Worm (Caenorhabditis elegans) whole organism, early embryonic: ENCODE data around the gene K11G12.6.

Source experiments
- B0310.2 ChIP-seq: sonication (generic microtip); optimal IDR thresholded peaks from 2 replicates; lab custom pipeline; 2016; ENCODE audit warnings: mild to moderate bottlenecking, missing genetic modification characterization, missing compliant biosample characterization
- F13C5.2 ChIP-seq: sonication (generic microtip); optimal IDR thresholded peaks from 2 replicates; lab custom pipeline; 2017; ENCODE audit warnings: mild to moderate bottlenecking, missing genetic modification characterization, inconsistent platforms, missing compliant biosample characterization
- ama-1 ChIP-seq: fragments of 150-350 bp; optimal IDR thresholded peaks from 2 replicates; lab custom pipeline; 2014
- ceh-13 ChIP-seq: fragments of 200-800 bp; sonication (Bioruptor generic); optimal IDR thresholded peaks from 2 replicates; lab custom pipeline; 2018; ENCODE audit warnings: mild to moderate bottlenecking, missing genetic modification characterization, missing compliant biosample characterization
- ets-7 ChIP-seq: sonication (generic microtip); optimal IDR thresholded peaks from 2 replicates; lab custom pipeline; 2016; ENCODE audit warnings: missing genotype, missing genetic modification characterization, missing compliant biosample characterization
- flt-1 ChIP-seq: fragments of 200-800 bp; sonication (Bioruptor generic); IDR thresholded peaks from 2 replicates; pipeline ENCODE4 v1.3.6; 2022; ENCODE audit warnings: missing genetic modification characterization, missing compliant biosample characterization
- hmbx-1 ChIP-seq: sonication (generic microtip); optimal IDR thresholded peaks from 2 replicates; lab custom pipeline; 2016; ENCODE audit warnings: mild to moderate bottlenecking, missing genetic modification characterization, missing compliant biosample characterization
- hmg-4 ChIP-seq: fragments of 200-800 bp; sonication (Bioruptor generic); optimal IDR thresholded peaks from 2 replicates; lab custom pipeline; 2018; ENCODE audit warnings: mild to moderate bottlenecking, missing genetic modification characterization, missing compliant biosample characterization
- hnd-1 ChIP-seq: sonication (generic microtip); optimal IDR thresholded peaks from 2 replicates; lab custom pipeline; 2016; ENCODE audit warnings: missing genetic modification characterization, missing compliant biosample characterization
- scrt-1 ChIP-seq: fragments of 200-800 bp; sonication (Bioruptor generic); IDR thresholded peaks from 2 replicates; pipeline ENCODE4 v1.3.6; 2022; ENCODE audit warnings: missing genetic modification characterization, missing compliant biosample characterization
- sea-1 ChIP-seq: fragments of 200-800 bp; sonication (Bioruptor generic); conservative IDR thresholded peaks from 2 replicates; pipeline ENCODE4 v1.3.6; 2022; ENCODE audit warnings: missing genetic modification characterization, missing compliant biosample characterization
- tbx-11 ChIP-seq: fragments of 200-800 bp; sonication (Bioruptor generic); IDR thresholded peaks from 2 replicates; pipeline ENCODE4 v1.3.6; 2022; ENCODE audit warnings: missing genetic modification characterization, missing compliant biosample characterization
- tra-4 ChIP-seq: sonication (generic microtip); optimal IDR thresholded peaks from 2 replicates; lab custom pipeline; 2017; ENCODE audit warnings: missing genetic modification characterization, missing compliant biosample characterization

ce11 chrX:6705156-6705555 is 24.3 kb downstream of the K11G12.6 start:
- no peak for TF ChIP-seq ama-1 (lab: Kevin White, UChicago)
- no peak for TF ChIP-seq F13C5.2 (tag; lab: Kevin White, UChicago)
- no peak for TF ChIP-seq flt-1 (GFP tag; lab: Robert Waterston, UW)
- no peak for TF ChIP-seq ets-7 (tag; lab: Kevin White, UChicago)
- TF ChIP-seq hmbx-1 (tag; lab: Kevin White, UChicago) = no peak
- no peak for TF ChIP-seq tbx-11
- no peak for TF ChIP-seq sea-1 (GFP tag; lab: Robert Waterston, UW)
- TF ChIP-seq B0310.2 (tag; lab: Kevin White, UChicago) = no peak
- no peak for TF ChIP-seq hmg-4 (GFP tag; lab: Kevin White, UChicago)
- TF ChIP-seq ceh-13 (GFP tag; lab: Kevin White, UChicago) = no peak
- no peak for TF ChIP-seq scrt-1 (GFP tag; lab: Robert Waterston, UW)
- no peak for TF ChIP-seq hnd-1
- TF ChIP-seq tra-4 (tag; lab: Kevin White, UChicago) = no peak
